Worm (Caenorhabditis elegans) whole organism, L4/young adult: ENCODE data around the gene T23F11.2.

ENCODE experiments used
- dao-5 ChIP-seq: sonication (generic microtip); optimal IDR thresholded peaks from 2 replicates; lab custom pipeline; 2016; ENCODE audit warnings: missing genotype, missing genetic modification characterization, moderate library complexity, missing compliant biosample characterization
- him-1 ChIP-seq: sonication (generic microtip); optimal IDR thresholded peaks from 2 replicates; lab custom pipeline; 2016; ENCODE audit warnings: missing genotype, missing genetic modification reagents, missing genetic modification characterization, missing compliant biosample characterization

DNA sequence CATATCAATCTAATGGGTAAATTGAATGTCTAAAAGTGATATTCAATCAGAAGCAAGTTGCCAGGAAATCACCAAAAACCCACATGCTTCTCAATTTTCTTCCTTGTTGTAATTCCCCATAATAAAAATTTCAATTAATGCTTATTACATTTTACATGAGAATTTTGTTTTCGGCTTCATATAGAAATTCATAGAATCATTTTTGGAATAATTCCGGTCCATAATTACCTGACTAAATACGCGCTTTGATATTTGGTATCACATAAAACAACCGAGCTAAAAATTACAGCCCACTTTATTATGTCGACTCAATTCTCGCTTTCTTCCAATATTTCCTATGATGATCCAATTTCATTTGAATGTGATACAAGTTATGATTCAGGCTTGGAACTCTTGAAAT is 16.6 kb upstream of the T23F11.2 start, which contains the start of gene srg-13:
- TF ChIP-seq him-1 (no peak), dao-5 (tag; lab: Kevin White, UChicago) (no peak)
